Worm (Caenorhabditis elegans) whole organism, late embryonic: ENCODE measurements around the gene snu-66.

ENCODE experiments used
- C38D4.7 ChIP-seq: fragments of 200-800 bp; sonication (Bioruptor generic); optimal IDR thresholded peaks from 2 replicates; lab custom pipeline; 2018; ENCODE audit warnings: mild to moderate bottlenecking, missing genetic modification characterization, moderate library complexity, missing compliant biosample characterization
- F13H6.1 ChIP-seq: sonication (generic microtip); optimal IDR thresholded peaks from 2 replicates; lab custom pipeline; 2016; ENCODE audit warnings: missing genetic modification characterization, missing compliant biosample characterization
- Y22D7AL.16 ChIP-seq: sonication (generic microtip); optimal IDR thresholded peaks from 2 replicates; lab custom pipeline; 2016; ENCODE audit warnings: missing genetic modification characterization, missing compliant biosample characterization
- ahr-1 ChIP-seq: sonication (generic microtip); optimal IDR thresholded peaks from 2 replicates; lab custom pipeline; 2016; ENCODE audit warnings: missing genetic modification characterization, missing compliant biosample characterization
- ama-1 ChIP-seq: fragments of 150-350 bp; optimal IDR thresholded peaks from 2 replicates; lab custom pipeline; 2014
- ceh-14 ChIP-seq: sonication (generic microtip); optimal IDR thresholded peaks from 2 replicates; lab custom pipeline; 2016; ENCODE audit warnings: missing genotype, missing genetic modification characterization, missing compliant biosample characterization
- ceh-18 ChIP-seq: sonication (generic microtip); optimal IDR thresholded peaks from 2 replicates; lab custom pipeline; 2016; ENCODE audit warnings: missing genetic modification characterization, missing compliant biosample characterization
- ceh-2 ChIP-seq: sonication (generic microtip); optimal IDR thresholded peaks from 2 replicates; lab custom pipeline; 2016; ENCODE audit warnings: missing genotype, missing genetic modification characterization, missing compliant biosample characterization
- ceh-24 ChIP-seq: sonication (generic microtip); optimal IDR thresholded peaks from 2 replicates; lab custom pipeline; 2016; ENCODE audit warnings: mild to moderate bottlenecking, missing genetic modification characterization, missing compliant biosample characterization
- ceh-30 ChIP-seq: fragments of 150-350 bp; optimal IDR thresholded peaks from 2 replicates; lab custom pipeline; 2014; ENCODE audit warnings: missing biosample characterization, missing genetic modification characterization
- ceh-45 ChIP-seq: fragments of 200-800 bp; sonication (Bioruptor generic); IDR thresholded peaks from 2 replicates; pipeline ENCODE4 v1.3.6; 2022; ENCODE audit warnings: missing genetic modification reagents, missing genetic modification characterization, missing compliant biosample characterization
- ceh-48 ChIP-seq: sonication (generic microtip); optimal IDR thresholded peaks from 2 replicates; lab custom pipeline; 2016; ENCODE audit warnings: missing genetic modification characterization, inconsistent platforms, missing compliant biosample characterization
- ceh-6 ChIP-seq: fragments of 200-800 bp; sonication (Bioruptor generic); optimal IDR thresholded peaks from 2 replicates; lab custom pipeline; 2018; ENCODE audit warnings: mild to moderate bottlenecking, missing genetic modification characterization, missing compliant biosample characterization
- ceh-9 ChIP-seq: sonication (generic microtip); optimal IDR thresholded peaks from 2 replicates; lab custom pipeline; 2016; ENCODE audit warnings: mild to moderate bottlenecking, missing genetic modification characterization, inconsistent platforms, missing compliant biosample characterization
- dmd-4 ChIP-seq: sonication (generic microtip); optimal IDR thresholded peaks from 2 replicates; lab custom pipeline; 2016; ENCODE audit warnings: borderline replicate concordance, missing genetic modification characterization, missing compliant biosample characterization
- dve-1 ChIP-seq: sonication (generic microtip); optimal IDR thresholded peaks from 2 replicates; lab custom pipeline; 2017; ENCODE audit warnings: antibody characterized with exemption, mild to moderate bottlenecking, missing genetic modification characterization, missing compliant biosample characterization
- elt-4 ChIP-seq: sonication (generic microtip); optimal IDR thresholded peaks from 2 replicates; lab custom pipeline; 2016; ENCODE audit warnings: missing genetic modification characterization, missing compliant biosample characterization
- ets-4 ChIP-seq: sonication (generic microtip); optimal IDR thresholded peaks from 2 replicates; lab custom pipeline; 2016; ENCODE audit warnings: missing genetic modification characterization, missing compliant biosample characterization
- eyg-1 ChIP-seq: sonication (generic microtip); optimal IDR thresholded peaks from 2 replicates; lab custom pipeline; 2016; ENCODE audit warnings: missing genotype, missing genetic modification characterization, missing compliant biosample characterization
- fkh-6 ChIP-seq: sonication (generic microtip); optimal IDR thresholded peaks from 2 replicates; lab custom pipeline; 2016; ENCODE audit warnings: missing genetic modification characterization, missing compliant biosample characterization
- gmeb-2 ChIP-seq: sonication (generic microtip); optimal IDR thresholded peaks from 2 replicates; lab custom pipeline; 2016; ENCODE audit warnings: missing genetic modification characterization, inconsistent platforms, missing compliant biosample characterization
- hlh-6 ChIP-seq: sonication (generic microtip); optimal IDR thresholded peaks from 2 replicates; lab custom pipeline; 2016; ENCODE audit warnings: missing genotype, missing genetic modification characterization, missing compliant biosample characterization
- lim-6 ChIP-seq: sonication (generic microtip); optimal IDR thresholded peaks from 2 replicates; lab custom pipeline; 2016; ENCODE audit warnings: missing genetic modification characterization, missing compliant biosample characterization
- lin-11 ChIP-seq: fragments of 200-800 bp; sonication (Bioruptor generic); optimal IDR thresholded peaks from 2 replicates; lab custom pipeline; 2018; ENCODE audit warnings: mild to moderate bottlenecking, missing genetic modification characterization, missing compliant biosample characterization
- madf-2 ChIP-seq: sonication (generic microtip); optimal IDR thresholded peaks from 2 replicates; lab custom pipeline; 2017; ENCODE audit warnings: missing genetic modification characterization, missing compliant biosample characterization
- nfya-1 ChIP-seq: sonication (generic microtip); optimal IDR thresholded peaks from 2 replicates; lab custom pipeline; 2017; ENCODE audit warnings: missing genetic modification characterization, mild to moderate bottlenecking, missing compliant biosample characterization, antibody characterized with exemption, moderate library complexity
- odd-2 ChIP-seq: sonication (generic microtip); optimal IDR thresholded peaks from 2 replicates; lab custom pipeline; 2017; ENCODE audit warnings: antibody characterized with exemption, mild to moderate bottlenecking, missing genetic modification characterization, missing compliant biosample characterization
- pqm-1 ChIP-seq: sonication (generic microtip); optimal IDR thresholded peaks from 2 replicates; lab custom pipeline; 2016; ENCODE audit warnings: missing genetic modification characterization, missing compliant biosample characterization
- pros-1 ChIP-seq: fragments of 150-350 bp; optimal IDR thresholded peaks from 2 replicates; lab custom pipeline; 2014; ENCODE audit warnings: missing biosample characterization, missing genetic modification reagents, missing genetic modification characterization
- ref-2 ChIP-seq: sonication (generic microtip); optimal IDR thresholded peaks from 2 replicates; lab custom pipeline; 2016; ENCODE audit warnings: missing genetic modification characterization, missing compliant biosample characterization
- rnt-1 ChIP-seq: sonication (generic microtip); optimal IDR thresholded peaks from 2 replicates; lab custom pipeline; 2016; ENCODE audit warnings: missing genetic modification characterization, missing compliant biosample characterization
- sdc-2 ChIP-seq: sonication (generic microtip); optimal IDR thresholded peaks from 2 replicates; lab custom pipeline; 2016; ENCODE audit warnings: missing genotype, missing genetic modification characterization, missing compliant biosample characterization
- sox-4 ChIP-seq: sonication (generic microtip); optimal IDR thresholded peaks from 2 replicates; lab custom pipeline; 2017; ENCODE audit warnings: mild to moderate bottlenecking, missing genetic modification characterization, inconsistent platforms, missing compliant biosample characterization
- tbx-2 ChIP-seq: sonication (generic microtip); optimal IDR thresholded peaks from 2 replicates; lab custom pipeline; 2016; ENCODE audit warnings: missing genetic modification characterization, missing compliant biosample characterization
- ttx-3 ChIP-seq: sonication (generic microtip); optimal IDR thresholded peaks from 2 replicates; lab custom pipeline; 2016; ENCODE audit warnings: missing genetic modification reagents, missing genetic modification characterization, missing compliant biosample characterization
- unc-42 ChIP-seq: sonication (generic microtip); optimal IDR thresholded peaks from 2 replicates; lab custom pipeline; 2016; ENCODE audit warnings: missing genotype, missing genetic modification characterization, missing compliant biosample characterization
- unc-86 ChIP-seq: sonication (generic microtip); optimal IDR thresholded peaks from 2 replicates; lab custom pipeline; 2016; ENCODE audit warnings: missing genetic modification characterization, missing compliant biosample characterization

The snu-66 gene

ce11 chrV:7570955-7571354 is 4.5 kb downstream of the snu-66 start, which contains the start of gene F19F10.14:
Gene F19F10.14, minus strand, starts transcription at chrV:7571055.
- TF ChIP-seq sox-4 (no peak), ref-2 (tag; lab: Kevin White, UChicago) (no peak), sdc-2 (tag; lab: Kevin White, UChicago) (no peak), lim-6 (tag; lab: Kevin White, UChicago) (no peak), nfya-1 (tag; lab: Kevin White, UChicago) (no peak), ceh-18 (tag; lab: Kevin White, UChicago) (no peak), gmeb-2 (tag; lab: Kevin White, UChicago) (no peak), ceh-2 (tag; lab: Kevin White, UChicago) (no peak), C38D4.7 (GFP tag; lab: Kevin White, UChicago) (no peak), tbx-2 (no peak), eyg-1 (no peak)

ce11 chrV:7570290-7570689 is 5.2 kb downstream of the snu-66 start, which contains the start of gene clec-212:
Gene clec-212, minus strand, starts transcription at chrV:7570390.
- no peak for TF ChIP-seq madf-2 (tag; lab: Kevin White, UChicago)
- no peak for TF ChIP-seq ceh-24 (tag; lab: Kevin White, UChicago)
- no peak for TF ChIP-seq ets-4
- TF ChIP-seq ama-1: no peak
- TF ChIP-seq ahr-1: no peak
- no peak for TF ChIP-seq unc-86
- TF ChIP-seq F13H6.1: no peak
- no peak for TF ChIP-seq rnt-1 (tag; lab: Kevin White, UChicago)
- TF ChIP-seq ceh-48: no peak
- TF ChIP-seq, all 69 proteins: peak for 0

ce11 chrV:7562947-7563346 is 12.5 kb downstream of the snu-66 start, which contains the start of gene F19F10.1:
Gene F19F10.1, plus strand, starts transcription at chrV:7563247.
- TF ChIP-seq unc-42 (tag; lab: Kevin White, UChicago): no peak
- no peak for TF ChIP-seq ceh-6 (GFP tag; lab: Kevin White, UChicago)
- TF ChIP-seq elt-4 (tag; lab: Kevin White, UChicago): no peak
- no peak for TF ChIP-seq hlh-6 (tag; lab: Kevin White, UChicago)

ce11 chrV:7558693-7559092 is 16.8 kb downstream of the snu-66 start, which contains the start of gene ets-7:
Gene ets-7, minus strand, starts transcription at chrV:7558793.
- TF ChIP-seq elt-4 (tag; lab: Kevin White, UChicago): no peak

ce11 chrV:7555875-7556274 is 19.6 kb downstream of the snu-66 start:
- no peak for TF ChIP-seq unc-86
- TF ChIP-seq, all 69 proteins: peak for 0

ce11 chrV:7553873-7554362 is 21.6 kb downstream of the snu-66 start, which contains the start of gene ttr-10:
Gene ttr-10, minus strand, starts transcription at chrV:7553923.
- TF ChIP-seq ets-4 (no peak), lim-6 (tag; lab: Kevin White, UChicago) (no peak), ceh-45 (GFP tag; lab: Robert Waterston, UW) (no peak), ceh-6 (GFP tag; lab: Kevin White, UChicago) (no peak), madf-2 (tag; lab: Kevin White, UChicago) (no peak), pqm-1 (tag; lab: Kevin White, UChicago) (no peak), dve-1 (tag; lab: Kevin White, UChicago) (no peak), ttx-3 (tag; lab: Kevin White, UChicago) (no peak), ceh-9 (tag; lab: Kevin White, UChicago) (no peak), sox-4 (no peak), ceh-30 (no peak), eyg-1 (no peak), dmd-4 (tag; lab: Kevin White, UChicago) (no peak)

- TF ChIP-seq F13H6.1 (no peak), dve-1 (tag; lab: Kevin White, UChicago) (no peak), pros-1 (no peak), ceh-14 (no peak), dmd-4 (tag; lab: Kevin White, UChicago) (no peak), odd-2 (tag; lab: Kevin White, UChicago) (no peak), unc-86 (no peak), fkh-6 (tag; lab: Kevin White, UChicago) (no peak), lin-11 (tag; lab: Kevin White, UChicago) (no peak), Y22D7AL.16 (tag; lab: Kevin White, UChicago) (no peak), ets-4 (no peak)
Observed at ce11 chrV:7551821-7552220, 23.6 kb downstream of the snu-66 start, which contains the start of gene F19F10.3. Gene F19F10.3, plus strand, starts transcription at chrV:7552121.
